Fruit fly (Drosophila melanogaster) S2 (cell line): ENCODE measurements around the gene CG14205.

Experiments used
- CG8478 ChIP-seq: fragments of >200 bp; optimal IDR thresholded peaks from 2 replicates; lab custom pipeline; 2018
- CTCF ChIP-seq, 2 experiments: fragments of >200 bp; optimal IDR thresholded peaks; 2 replicates each; lab custom pipeline; 2018

CG14205 gene

DNA sequence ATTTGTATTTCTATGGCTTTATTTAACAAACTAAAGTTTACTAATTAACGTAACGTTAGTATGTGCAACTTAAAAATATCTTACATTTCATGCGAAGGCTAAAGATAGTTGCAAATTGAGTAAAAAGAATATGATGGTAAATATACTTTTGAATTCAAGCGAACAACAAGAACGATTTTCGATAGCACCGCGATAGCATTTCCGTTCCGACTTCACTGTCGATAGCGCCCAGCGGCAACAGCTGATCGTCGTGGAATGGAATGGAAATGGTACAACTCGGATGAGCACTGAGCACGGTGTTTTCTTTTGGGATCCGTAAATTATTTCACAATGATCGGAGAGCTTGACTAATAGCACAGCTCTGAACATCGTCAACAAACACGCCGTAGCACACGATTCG is 21.1 kb downstream of the CG14205 start:
- TF ChIP-seq CTCF (optimal IDR thresholded peaks at IDR 0.05; lab: Kevin White, UChicago), result no peak
- TF ChIP-seq CG8478, result no peak

DNA sequence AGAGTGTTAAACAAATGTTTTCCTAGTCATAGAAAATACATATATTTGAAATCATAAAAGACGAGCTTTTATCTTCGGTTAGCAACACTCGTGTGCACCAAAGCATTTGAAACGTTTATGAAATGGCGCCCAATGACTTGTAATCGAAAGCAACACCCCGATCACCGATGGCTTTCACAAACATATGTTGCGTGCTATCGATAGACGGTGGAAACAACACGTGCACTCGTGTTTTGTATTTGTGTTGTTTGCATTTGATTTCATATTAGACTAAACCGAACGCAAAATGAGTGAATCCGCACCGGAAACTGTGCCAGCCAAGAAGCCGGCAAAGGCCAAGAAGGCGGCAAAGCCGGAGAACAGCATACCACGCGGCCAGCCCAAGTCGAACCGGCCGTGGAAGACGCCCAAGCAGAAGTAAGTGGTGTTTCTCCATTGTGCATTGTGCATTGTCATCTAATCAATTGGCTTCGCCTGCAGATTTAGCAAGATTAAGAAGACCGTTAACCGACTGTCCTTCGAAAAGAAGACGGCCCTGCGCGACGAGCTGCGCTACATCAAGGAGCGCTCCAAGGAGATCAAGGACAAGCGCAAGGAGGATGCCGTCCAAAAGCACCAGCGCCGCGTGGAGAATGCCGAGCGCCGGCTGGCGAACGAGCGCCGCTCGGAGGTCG is 23.7 kb downstream of the CG14205 start, which contains the start of gene CG14210:
Gene CG14210 (plus strand): TSS at position 207 of the 674 bp plus-strand sequence.
- TF ChIP-seq CG8478 (no peak), CTCF (optimal IDR thresholded peaks at IDR 0.05; lab: Kevin White, UChicago) (no peak)

DNA sequence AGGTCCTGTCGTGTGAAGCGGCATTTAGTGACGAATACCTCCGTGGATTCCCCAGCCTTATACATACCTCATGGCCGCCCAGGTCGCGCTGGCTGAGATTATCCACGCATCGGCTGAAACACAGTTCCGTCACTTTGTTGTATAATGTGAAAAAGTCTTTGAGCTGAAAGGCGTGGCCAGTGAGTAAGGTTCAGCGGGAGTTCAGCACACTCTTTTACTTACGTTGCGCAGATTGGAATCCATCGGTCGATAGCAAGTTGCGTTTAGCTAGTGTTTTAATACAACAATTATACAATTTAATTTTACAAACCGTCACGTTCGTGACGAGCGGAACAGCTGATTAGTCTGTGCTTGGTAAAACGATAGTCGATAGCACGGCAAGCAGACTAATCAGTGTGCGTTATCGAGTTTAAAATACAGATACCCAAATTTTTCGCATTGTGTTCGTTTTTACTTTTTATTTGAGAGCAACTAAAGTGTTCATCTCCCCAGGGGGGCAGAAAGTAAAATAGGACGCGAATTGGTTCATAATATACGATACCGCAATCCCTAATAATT is 25.9 kb downstream of the CG14205 start, which contains the start of the genes Pstk and Tim9b:
Gene Pstk (minus strand): TSS at position 355 of the 558 bp plus-strand sequence.
Gene Tim9b (minus strand): TSS at position 355 of the 558 bp plus-strand sequence.
- no peak for TF ChIP-seq CTCF (optimal IDR thresholded peaks at IDR 0.05; lab: Kevin White, UChicago)
- no peak for TF ChIP-seq CG8478

- TF ChIP-seq CTCF (optimal IDR thresholded peaks at IDR 0.05; lab: Kevin White, UChicago) (no peak), CG8478 (no peak)
Measured at dm6 chrX:19621145-19621544, 28.7 kb downstream of the CG14205 start, which contains the start of gene CG14221. CG14221 (minus strand) TSS chrX:19621245.

dm6 chrX:19622924-19623323 is 30.5 kb downstream of the CG14205 start, which contains the start of the genes Naa20A and MKP-4:
Naa20A (minus strand) TSS chrX:19623074.
MKP-4 (plus strand) TSS chrX:19623114.
- TF ChIP-seq CG8478, result no peak
- no peak for TF ChIP-seq CTCF (optimal IDR thresholded peaks at IDR 0.05; lab: Kevin White, UChicago)

DNA sequence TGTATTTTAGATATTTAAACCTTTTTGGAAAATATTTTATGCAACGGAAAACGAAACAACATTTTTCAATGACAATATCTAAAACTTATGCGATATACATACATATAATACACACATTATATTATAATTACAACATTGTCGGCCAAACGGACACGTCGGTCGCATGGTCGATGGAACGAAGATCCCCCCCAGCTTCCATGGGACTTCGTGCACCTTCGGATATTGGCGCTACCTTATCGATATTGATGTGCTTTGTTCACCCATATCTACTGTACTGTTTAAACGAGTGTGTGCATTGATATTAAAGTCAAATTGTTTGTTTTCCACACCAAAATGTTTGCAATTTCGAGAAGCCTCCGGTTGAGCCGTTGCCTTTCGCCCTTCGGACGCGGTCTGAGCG is 33.0 kb downstream of the CG14205 start, which contains the start of gene CG14212:
Gene CG14212 (plus strand): TSS at position 301 of the 400 bp plus-strand sequence.
- no peak for TF ChIP-seq CG8478
- TF ChIP-seq CTCF (optimal IDR thresholded peaks at IDR 0.05; lab: Kevin White, UChicago), result no peak

- TF ChIP-seq CG8478, result no peak
- TF ChIP-seq CTCF (optimal IDR thresholded peaks at IDR 0.05; lab: Kevin White, UChicago), result no peak
Measured at dm6 chrX:19631365-19631832, 39.0 kb downstream of the CG14205 start.

DNA sequence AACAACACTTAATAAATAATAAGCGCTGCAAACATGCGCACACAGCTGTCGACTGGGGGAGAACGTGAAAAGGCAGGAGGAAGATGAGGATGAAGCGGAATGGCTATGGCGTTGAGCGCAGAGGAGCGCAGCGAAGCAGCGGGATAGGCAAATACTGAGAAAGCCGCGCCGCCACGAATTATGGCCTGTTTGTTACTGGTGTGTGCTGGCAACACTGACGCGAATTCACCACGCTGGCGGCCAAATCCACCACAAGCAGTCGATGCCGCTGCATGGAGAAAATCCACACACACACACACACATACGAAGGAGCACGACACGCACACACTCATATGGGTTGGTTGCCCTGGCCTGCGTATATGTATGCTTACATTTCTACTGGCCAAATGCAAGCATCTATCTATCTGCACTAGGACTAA is 44.6 kb downstream of the CG14205 start:
- TF ChIP-seq CG8478, result no peak

DNA sequence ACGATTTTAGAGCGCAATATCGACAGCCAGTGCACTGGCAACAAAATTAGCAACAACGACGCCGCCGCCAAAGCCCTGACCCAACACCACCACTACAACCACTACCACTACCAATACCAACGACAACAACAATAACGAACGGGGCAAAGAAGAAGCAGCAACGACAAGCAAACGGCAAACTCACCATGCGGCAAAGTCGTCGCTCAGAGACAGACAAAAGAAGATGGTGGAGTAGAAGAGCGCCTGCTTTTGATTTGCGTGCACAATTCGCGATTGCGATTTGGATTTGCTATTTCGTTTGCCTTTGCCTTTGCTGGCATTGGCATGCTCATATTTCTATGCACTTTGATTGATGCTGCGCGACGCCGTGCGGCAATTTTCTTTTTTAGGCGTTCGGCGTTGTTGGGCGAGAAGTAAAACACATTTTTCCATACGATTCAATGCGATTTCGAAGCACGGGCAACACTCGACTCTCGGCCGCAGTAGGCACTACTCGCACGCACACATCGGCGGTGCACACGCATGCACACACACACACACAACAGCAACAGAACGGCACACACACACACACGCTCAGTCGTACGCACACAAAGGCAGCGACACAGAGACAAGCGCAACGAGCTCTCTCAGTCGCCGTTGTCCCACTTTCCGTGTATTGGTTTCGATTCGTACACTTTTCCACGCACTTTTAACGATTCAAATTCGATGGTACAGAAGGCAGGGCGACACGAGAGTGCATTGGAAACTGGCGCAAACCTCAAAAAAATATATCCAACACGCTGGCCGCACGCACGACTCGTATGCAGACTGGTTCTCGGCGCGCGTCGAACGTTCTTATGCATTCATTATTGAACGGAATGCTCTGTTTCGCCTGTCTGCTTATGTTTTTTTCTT is 45.3 kb downstream of the CG14205 start:
- peak; percentile 53 for TF ChIP-seq CG8478
- no peak for TF ChIP-seq CTCF (optimal IDR thresholded peaks at IDR 0.05; lab: Kevin White, UChicago)

- TF ChIP-seq CTCF (optimal IDR thresholded peaks at IDR 0.05; lab: Kevin White, UChicago) (peak; percentile 19 to 48), CG8478 (no peak)
Measured at dm6 chrX:19638328-19638940, 46.0 kb downstream of the CG14205 start, which contains the start of gene Rcd-1. Rcd-1 (plus strand) TSS chrX:19638767.

DNA sequence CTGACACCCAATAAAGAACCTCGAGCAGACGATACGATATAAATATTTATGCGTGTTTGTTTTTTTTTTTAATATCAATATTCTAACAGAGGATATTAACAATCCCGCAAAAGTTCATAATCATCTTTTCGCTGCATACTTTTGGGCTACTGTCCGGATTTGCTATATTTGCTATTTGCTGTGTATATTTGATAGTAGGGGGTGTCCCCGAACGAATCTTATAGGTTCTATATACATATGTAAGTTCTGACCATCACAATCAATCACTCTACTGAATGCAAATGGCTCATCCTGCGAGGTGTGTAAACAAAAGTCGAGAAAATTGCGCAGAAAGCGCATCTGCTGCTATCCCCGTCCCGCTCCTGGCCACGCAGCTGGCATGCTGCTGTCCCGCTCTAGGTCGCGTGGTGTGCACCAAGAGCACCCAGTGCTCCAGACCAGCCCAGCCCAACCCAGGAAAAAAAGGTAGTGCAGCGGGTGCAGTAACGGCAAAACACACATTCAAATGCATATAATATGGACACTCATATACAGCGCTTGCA is 48.4 kb downstream of the CG14205 start:
- TF ChIP-seq CG8478, result no peak

- TF ChIP-seq CTCF (optimal IDR thresholded peaks at IDR 0.05; lab: Kevin White, UChicago) (no peak), CG8478 (no peak)
Measured at dm6 chrX:19642819-19643504, 50.6 kb downstream of the CG14205 start, which contains the start of the genes CG12237 and Sec61gamma. CG12237 (minus strand) TSS chrX:19642869. Sec61gamma (plus strand) TSS chrX:19643327.
